Fruit fly (Drosophila melanogaster) whole organism, embryonic: ENCODE results near the gene CG45081.

Experiments used
- Aef1 ChIP-seq: fragments of 200-800 bp; sonication (Bioruptor generic); IDR thresholded peaks from 3 replicates; pipeline ENCODE4 v1.3.6; 2022; ENCODE audit warnings: missing biosample characterization, missing genetic modification characterization
- Atf3 ChIP-seq: fragments of 200-800 bp; sonication (Bioruptor generic); optimal IDR thresholded peaks from 3 replicates; lab custom pipeline; 2016; ENCODE audit warnings: missing biosample characterization, missing genetic modification characterization
- Atf6 ChIP-seq: fragments of 200-800 bp; sonication (Bioruptor generic); IDR thresholded peaks from 2 replicates; pipeline ENCODE4 v1.3.6; 2022; ENCODE audit warnings: missing biosample characterization, missing genetic modification characterization
- Awh ChIP-seq: fragments of 200-800 bp; sonication (Bioruptor generic); IDR thresholded peaks from 2 replicates; pipeline ENCODE4, ENCODE4 v1.3.6; 2022; ENCODE audit warnings: missing biosample characterization, missing genetic modification characterization
- Bteb2 ChIP-seq: fragments of 200-800 bp; sonication (Bioruptor generic); optimal IDR thresholded peaks from 2 replicates; lab custom pipeline; 2016; ENCODE audit warnings: missing biosample characterization, missing genetic modification characterization
- CG10321 ChIP-seq: fragments of 200-800 bp; sonication (Bioruptor generic); IDR thresholded peaks from 2 replicates; pipeline ENCODE4 v1.3.6; 2022; ENCODE audit warnings: missing biosample characterization, missing genetic modification characterization
- CG10366 ChIP-seq: fragments of 200-800 bp; sonication (Bioruptor generic); IDR thresholded peaks from 2 replicates; pipeline ENCODE4 v1.3.6; 2022; ENCODE audit warnings: missing biosample characterization, missing genetic modification characterization
- CG10462 ChIP-seq: fragments of 200-800 bp; sonication (Bioruptor generic); optimal IDR thresholded peaks from 2 replicates; lab custom pipeline; 2016; ENCODE audit warnings: missing biosample characterization, missing genetic modification characterization
- CG11695 ChIP-seq: fragments of 200-800 bp; sonication (Bioruptor generic); IDR thresholded peaks from 3 replicates; pipeline ENCODE4 v1.3.6; 2022; ENCODE audit warnings: missing biosample characterization, missing genetic modification characterization
- CG12219 ChIP-seq: fragments of 200-800 bp; sonication (Bioruptor generic); optimal IDR thresholded peaks from 3 replicates; lab custom pipeline; 2018; ENCODE audit warnings: missing biosample characterization, mild to moderate bottlenecking, missing genetic modification characterization
- CG12769 ChIP-seq: fragments of 200-800 bp; sonication (Bioruptor generic); optimal IDR thresholded peaks from 2 replicates; lab custom pipeline; 2019; ENCODE audit warnings: missing biosample characterization, mild to moderate bottlenecking, missing genetic modification characterization, moderate library complexity
- CG1602 ChIP-seq: fragments of 200-800 bp; sonication (Bioruptor generic); optimal IDR thresholded peaks from 3 replicates; lab custom pipeline; 2016; ENCODE audit warnings: missing biosample characterization, missing genetic modification characterization
- CG17186 ChIP-seq: fragments of 200-800 bp; sonication (Bioruptor generic); optimal IDR thresholded peaks from 3 replicates; lab custom pipeline; 2017; ENCODE audit warnings: missing biosample characterization, missing genetic modification reagents, missing genetic modification characterization
- CG17829 ChIP-seq: fragments of 200-800 bp; optimal IDR thresholded peaks from 2 replicates; lab custom pipeline; 2019; ENCODE audit warnings: missing biosample characterization, mild to moderate bottlenecking, missing genetic modification characterization, moderate library complexity
- CG2889 ChIP-seq: fragments of 200-800 bp; sonication (Bioruptor generic); IDR thresholded peaks from 3 replicates; pipeline ENCODE4 v1.3.6; 2022; ENCODE audit warnings: missing biosample characterization, missing genetic modification characterization
- CG33213 ChIP-seq: fragments of 200-800 bp; sonication (Bioruptor generic); optimal IDR thresholded peaks from 3 replicates; lab custom pipeline; 2016; ENCODE audit warnings: missing biosample characterization, missing genetic modification characterization
- CG34376 ChIP-seq: fragments of 200-800 bp; sonication (Bioruptor generic); optimal IDR thresholded peaks from 2 replicates; lab custom pipeline; 2018; ENCODE audit warnings: missing biosample characterization, mild to moderate bottlenecking, missing genetic modification characterization
- CG4328 ChIP-seq: fragments of 200-800 bp; sonication (Bioruptor generic); optimal IDR thresholded peaks from 3 replicates; lab custom pipeline; 2017; ENCODE audit warnings: missing biosample characterization, missing genetic modification reagents, missing genetic modification characterization
- CG4617 ChIP-seq: fragments of 200-800 bp; sonication (Bioruptor generic); optimal IDR thresholded peaks from 3 replicates; lab custom pipeline; 2016; ENCODE audit warnings: missing biosample characterization, missing genetic modification characterization, borderline replicate concordance
- CG6272 ChIP-seq: fragments of 200-800 bp; sonication (Bioruptor generic); IDR thresholded peaks from 2 replicates; pipeline ENCODE4 v1.3.6; 2022; ENCODE audit warnings: missing biosample characterization, missing genetic modification characterization
- CG7963 ChIP-seq: fragments of 200-800 bp; sonication (Bioruptor generic); IDR thresholded peaks from 3 replicates; pipeline ENCODE4 v1.3.6; 2022; ENCODE audit warnings: missing biosample characterization, missing genetic modification characterization; ENCODE audit not compliant: partially characterized antibody
- CG8944 ChIP-seq: fragments of 200-800 bp; sonication (Bioruptor generic); optimal IDR thresholded peaks from 3 replicates; lab custom pipeline; 2016; ENCODE audit warnings: missing biosample characterization, missing genetic modification characterization
- CG9727 ChIP-seq: fragments of 200-800 bp; sonication (Bioruptor generic); optimal IDR thresholded peaks from 3 replicates; lab custom pipeline; 2017; ENCODE audit warnings: missing biosample characterization, mild to moderate bottlenecking, missing genetic modification characterization
- Doc3 ChIP-seq: fragments of 200-800 bp; sonication (Bioruptor generic); IDR thresholded peaks from 3 replicates; pipeline ENCODE4 v1.3.6; 2022; ENCODE audit warnings: missing biosample characterization, missing genetic modification characterization; ENCODE audit not compliant: partially characterized antibody
- HLH4C ChIP-seq: fragments of 200-800 bp; sonication (Bioruptor generic); IDR thresholded peaks from 3 replicates; pipeline ENCODE4 v1.3.6; 2022; ENCODE audit warnings: missing biosample characterization, missing genetic modification characterization; ENCODE audit not compliant: partially characterized antibody
- Max ChIP-seq: fragments of 200-800 bp; sonication (Bioruptor generic); optimal IDR thresholded peaks from 2 replicates; lab custom pipeline; 2016; ENCODE audit warnings: missing biosample characterization, mild to moderate bottlenecking, missing genetic modification characterization
- Mes4 ChIP-seq: fragments of 200-800 bp; sonication (Bioruptor generic); optimal IDR thresholded peaks from 2 replicates; lab custom pipeline; 2016; ENCODE audit warnings: missing biosample characterization, missing genetic modification characterization
- Nf-YC ChIP-seq: fragments of 200-800 bp; optimal IDR thresholded peaks from 3 replicates; lab custom pipeline; 2019; ENCODE audit warnings: missing biosample characterization, mild to moderate bottlenecking, missing genetic modification characterization, moderate library complexity
- PHDP ChIP-seq: fragments of 200-800 bp; sonication (Bioruptor generic); optimal IDR thresholded peaks from 3 replicates; lab custom pipeline; 2018; ENCODE audit warnings: missing biosample characterization, mild to moderate bottlenecking, missing genetic modification characterization, moderate library complexity
- Pdp1 ChIP-seq, 2 experiments: fragments of 200-800 bp; sonication (Bioruptor generic); optimal IDR thresholded peaks; 3 replicates each; lab custom pipeline; 2016; ENCODE audit warnings: missing biosample characterization in 2 of 2, missing genetic modification characterization in 2 of 2, mild to moderate bottlenecking in 1 of 2, moderate library complexity in 1 of 2
- Ptx1 ChIP-seq: fragments of 200-800 bp; sonication (Bioruptor generic); IDR thresholded peaks from 2 replicates; pipeline ENCODE4 v1.3.6; 2022; ENCODE audit warnings: missing biosample characterization, missing genetic modification characterization
- Scr ChIP-seq: fragments of 200-800 bp; sonication (Bioruptor generic); IDR thresholded peaks from 2 replicates; pipeline ENCODE4 v1.3.6; 2022; ENCODE audit warnings: missing biosample characterization, missing genetic modification characterization; ENCODE audit not compliant: partially characterized antibody
- Trl ChIP-seq, 3 experiments: fragments of >200 bp in 2 of 3; fragments of 200-800 bp in 1 of 3; sonication (Bioruptor generic) in 1 of 3; optimal IDR thresholded peaks; 2 replicates in 1 of 3; 3 replicates in 2 of 3; lab custom pipeline; 2016 to 2017; ENCODE audit warnings: missing biosample characterization in 1 of 3, missing genetic modification characterization in 1 of 3
- caup ChIP-seq: fragments of 200-800 bp; sonication (Bioruptor generic); optimal IDR thresholded peaks from 3 replicates; lab custom pipeline; 2017; ENCODE audit warnings: missing biosample characterization, mild to moderate bottlenecking, missing genetic modification characterization, moderate library complexity; ENCODE audit not compliant: severe bottlenecking
- ci ChIP-seq: fragments of 200-800 bp; sonication (Bioruptor generic); IDR thresholded peaks from 3 replicates; pipeline ENCODE4 v1.3.6; 2022; ENCODE audit warnings: missing biosample characterization, missing genetic modification characterization
- da ChIP-seq: fragments of 200-800 bp; sonication (Bioruptor generic); optimal IDR thresholded peaks from 2 replicates; lab custom pipeline; 2016; ENCODE audit warnings: missing biosample characterization, missing genetic modification characterization
- dati ChIP-seq: fragments of 200-800 bp; sonication (Bioruptor generic); IDR thresholded peaks from 2 replicates; pipeline ENCODE4 v1.3.6; 2022; ENCODE audit warnings: missing biosample characterization, missing genetic modification characterization
- ems ChIP-seq: fragments of 200-800 bp; sonication (Bioruptor generic); optimal IDR thresholded peaks from 3 replicates; lab custom pipeline; 2016; ENCODE audit warnings: missing biosample characterization, missing genetic modification characterization
- fru ChIP-seq: fragments of >200 bp; optimal IDR thresholded peaks from 2 replicates; lab custom pipeline; 2017
- fu2 ChIP-seq: fragments of 200-800 bp; sonication (Bioruptor generic); optimal IDR thresholded peaks from 2 replicates; lab custom pipeline; 2016; ENCODE audit warnings: missing biosample characterization, missing genetic modification characterization
- gce ChIP-seq: fragments of 200-800 bp; sonication (Bioruptor generic); IDR thresholded peaks from 3 replicates; pipeline ENCODE4 v1.3.6; 2022; ENCODE audit warnings: missing biosample characterization, missing genetic modification characterization
- ham ChIP-seq: fragments of 200-800 bp; sonication (Bioruptor generic); IDR thresholded peaks from 2 replicates; pipeline ENCODE4 v1.3.6; 2022; ENCODE audit warnings: missing biosample characterization, missing genetic modification characterization
- insv ChIP-seq, 2 experiments: fragments of 200-800 bp; sonication (Bioruptor generic); optimal IDR thresholded peaks; 3 replicates each; lab custom pipeline; 2016 to 2018; ENCODE audit warnings: missing biosample characterization in 2 of 2, missing genetic modification characterization in 2 of 2
- kni ChIP-seq: fragments of 200-800 bp; sonication (Bioruptor generic); optimal IDR thresholded peaks from 3 replicates; lab custom pipeline; 2017; ENCODE audit warnings: mild to moderate bottlenecking, missing biosample characterization, missing genetic modification reagents, missing genetic modification characterization
- lilli ChIP-seq: fragments of 200-800 bp; sonication (Bioruptor generic); optimal IDR thresholded peaks from 3 replicates; lab custom pipeline; 2016; ENCODE audit warnings: missing biosample characterization, missing genetic modification characterization
- nerfin-2 ChIP-seq: fragments of 200-800 bp; sonication (Bioruptor generic); IDR thresholded peaks from 2 replicates; pipeline ENCODE4 v1.3.6; 2022; ENCODE audit warnings: missing biosample characterization, missing genetic modification characterization; ENCODE audit not compliant: partially characterized antibody
- nmo ChIP-seq: fragments of 200-800 bp; sonication (Bioruptor generic); optimal IDR thresholded peaks from 2 replicates; lab custom pipeline; 2018; ENCODE audit warnings: missing biosample characterization, mild to moderate bottlenecking, missing genetic modification characterization, moderate library complexity
- pzg ChIP-seq: fragments of 200-800 bp; sonication (Bioruptor generic); optimal IDR thresholded peaks from 3 replicates; lab custom pipeline; 2018; ENCODE audit warnings: missing biosample characterization, mild to moderate bottlenecking, missing genetic modification characterization, moderate library complexity
- rib ChIP-seq: fragments of 200-800 bp; sonication (Bioruptor generic); IDR thresholded peaks from 2 replicates; pipeline ENCODE4 v1.3.6; 2022; ENCODE audit warnings: missing biosample characterization, missing genetic modification characterization
- sna ChIP-seq: fragments of 200-800 bp; sonication (Bioruptor generic); IDR thresholded peaks from 2 replicates; pipeline ENCODE4 v1.3.6; 2022; ENCODE audit warnings: missing biosample characterization, missing genetic modification characterization; ENCODE audit not compliant: partially characterized antibody

Gene CG45081

DNA sequence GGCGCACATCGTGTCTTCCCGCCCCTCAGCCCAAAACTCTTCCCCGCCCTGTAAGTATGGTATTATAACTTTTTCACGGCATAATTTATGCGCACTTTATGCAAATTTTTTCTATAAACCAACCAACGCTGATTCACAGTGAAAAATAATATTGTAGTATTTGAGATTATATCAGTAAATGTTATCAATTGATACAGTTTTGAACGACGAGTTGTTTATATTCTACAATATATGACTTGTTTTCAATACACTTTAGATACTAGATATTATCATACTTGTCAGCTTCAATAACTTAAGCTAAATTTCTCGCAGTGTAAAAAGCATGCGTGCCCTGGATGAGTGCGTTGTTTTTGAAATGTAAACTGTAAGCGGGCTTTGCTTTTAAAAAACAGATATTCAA, 49.5 kb upstream of the CG45081 start (continued):
- TF ChIP-seq Doc3 (GFP tag; lab: Robert Waterston, UW) (no peak), rib (GFP tag; lab: Robert Waterston, UW) (no peak), pzg (GFP tag; lab: Kevin White, UChicago) (no peak), CG10321 (0 out of 2 replicates have a peak, but pooled peaks have one; percentile 13), Nf-YC (tag; lab: Kevin White, UChicago) (no peak), CG4328 (GFP tag; lab: Kevin White, UChicago) (no peak), Pdp1 (GFP tag; optimal IDR thresholded peaks at IDR 0.05; lab: Kevin White, UChicago) (peak in 1 of 2 experiments; percentile 6), CG1602 (GFP tag; lab: Kevin White, UChicago) (no peak), CG11695 (GFP tag; lab: Robert Waterston, UW) (peak; percentile 43; the same call in 1 of the 3 replicates), fu2 (no peak), ham (GFP tag; lab: Robert Waterston, UW) (no peak), CG7963 (GFP tag; lab: Robert Waterston, UW) (no peak), CG17829 (peak; percentile 45), ems (GFP tag; lab: Kevin White, UChicago) (no peak), nerfin-2 (no peak), CG2889 (GFP tag; lab: Robert Waterston, UW) (no peak), CG33213 (GFP tag; lab: Kevin White, UChicago) (no peak), Aef1 (GFP tag; lab: Robert Waterston, UW) (0 out of 3 replicates have a peak, but pooled peaks have one; percentile 14), CG4617 (GFP tag; lab: Kevin White, UChicago) (no peak), Awh (GFP tag; lab: Robert Waterston, UW) (no peak), da (no peak), insv (GFP tag; optimal IDR thresholded peaks at IDR 0.05; lab: Kevin White, UChicago) (no peak), CG10366 (GFP tag; lab: Robert Waterston, UW) (no peak), CG6272 (GFP tag; lab: Robert Waterston, UW) (no peak)

DNA sequence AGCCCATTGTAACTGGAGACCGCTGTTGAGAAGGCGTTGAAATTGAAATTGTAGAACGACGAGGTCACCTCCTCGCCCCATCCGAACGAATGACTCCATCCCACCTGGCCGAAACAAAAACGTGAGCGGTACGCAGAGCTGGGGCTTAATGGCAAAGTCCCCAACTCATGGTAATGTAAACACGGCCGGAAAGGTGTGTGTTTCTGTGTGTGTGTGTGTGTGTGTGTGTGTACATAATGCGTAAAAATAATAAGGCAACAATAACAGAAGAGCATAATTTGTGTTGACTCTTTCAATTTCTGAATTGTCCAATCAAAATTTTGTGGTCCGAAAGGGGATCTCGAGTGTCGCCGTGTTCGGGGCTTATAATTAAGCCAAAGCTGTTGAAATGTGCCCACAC, 44.4 kb upstream of the CG45081 start:
- TF ChIP-seq Max (GFP tag; lab: Kevin White, UChicago) (no peak), Scr (GFP tag; lab: Robert Waterston, UW) (no peak), gce (GFP tag; lab: Robert Waterston, UW) (0 out of 3 replicates have a peak, but pooled peaks have one; percentile 24), CG8944 (no peak), lilli (GFP tag; lab: Kevin White, UChicago) (no peak), CG10462 (GFP tag; lab: Kevin White, UChicago) (no peak), PHDP (tag; lab: Kevin White, UChicago) (no peak), Ptx1 (no peak), CG9727 (no peak), CG12769 (tag; lab: Kevin White, UChicago) (peak; percentile 29), kni (GFP tag; lab: Kevin White, UChicago) (peak; percentile 0), CG17186 (no peak), caup (GFP tag; lab: Kevin White, UChicago) (peak; percentile 2), Trl (optimal IDR thresholded peaks at IDR 0.05; lab: Kevin White, UChicago) (no peak), Trl (GFP tag; optimal IDR thresholded peaks at IDR 0.05; lab: Kevin White, UChicago) (no peak), sna (GFP tag; lab: Robert Waterston, UW) (no peak), Bteb2 (GFP tag; lab: Kevin White, UChicago) (no peak), CG7963 (GFP tag; lab: Robert Waterston, UW) (no peak), ci (GFP tag; lab: Robert Waterston, UW) (0 out of 3 replicates have a peak, but pooled peaks have one; percentile 21), Mes4 (no peak), HLH4C (no peak), CG34376 (GFP tag; lab: Kevin White, UChicago) (no peak), Awh (GFP tag; lab: Robert Waterston, UW) (peak; percentile 51; the same call in 1 of the 2 replicates), dati (GFP tag; lab: Robert Waterston, UW) (no peak), nmo (GFP tag; lab: Kevin White, UChicago) (no peak), CG12219 (GFP tag; lab: Kevin White, UChicago) (no peak), Atf3 (GFP tag; lab: Kevin White, UChicago) (no peak), fru (lab: Kevin White, UChicago) (no peak), Atf6 (GFP tag; lab: Robert Waterston, UW) (0 out of 2 replicates have a peak, but pooled peaks have one; percentile 11)
